Worm (Caenorhabditis elegans): ENCODE data around the gene F32D8.2.
A peak's percentile ranks its signal among the peaks of the same experiment; 100 is the strongest.

The F32D8.2 gene

ce11 chrV:10871457-10871861 is 12.1 kb upstream of the F32D8.2 start (continued):
- TF ChIP-seq skn-1 (tag; optimal IDR thresholded peaks at IDR 0.05) (peak; percentile 16), nhr-237 (tag; optimal IDR thresholded peaks at IDR 0.05) (no peak), nhr-23 (tag; optimal IDR thresholded peaks at IDR 0.05) (peak; percentile 33), ceh-28 (tag; optimal IDR thresholded peaks at IDR 0.05) (peak; percentile 60), pha-4 (tag; optimal IDR thresholded peaks at IDR 0.05) (peak; percentile 92), nhr-67 (tag; optimal IDR thresholded peaks at IDR 0.05) (no peak), elt-2 (tag; optimal IDR thresholded peaks at IDR 0.05) (peak; percentile 36), R02D3.7 (tag; optimal IDR thresholded peaks at IDR 0.05) (peak; percentile 39), tbx-2 (tag; optimal IDR thresholded peaks at IDR 0.05) (peak; percentile 67), ceh-16 (tag; optimal IDR thresholded peaks at IDR 0.05) (no peak), eor-1 (tag; optimal IDR thresholded peaks at IDR 0.05) (no peak), nfya-1 (tag; optimal IDR thresholded peaks at IDR 0.05; ENCODE audit: insufficient read depth) (peak; percentile 87), lin-39 (tag; optimal IDR thresholded peaks at IDR 0.05) (peak; percentile 65), daf-12 (tag; optimal IDR thresholded peaks at IDR 0.05) (no peak)

DNA sequence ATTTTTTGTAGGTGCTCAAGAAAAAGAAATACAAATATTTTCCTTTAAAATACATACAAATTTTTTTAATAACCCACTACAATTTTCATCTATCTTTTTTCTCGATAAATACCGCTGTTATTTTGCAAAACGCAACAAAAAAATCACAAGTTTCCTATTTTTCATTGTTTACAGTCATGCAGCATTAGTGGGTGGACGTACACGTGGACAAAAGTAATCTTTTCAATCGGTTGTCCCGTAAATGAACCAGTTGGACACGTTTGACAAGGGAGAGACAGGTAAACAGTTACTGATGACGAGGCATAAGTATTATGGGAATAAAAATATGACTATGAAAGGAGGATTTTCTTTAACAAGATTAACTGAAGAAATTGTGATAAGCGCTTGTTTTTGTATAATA is 10.4 kb upstream of the F32D8.2 start:
- TF ChIP-seq ceh-28 (tag; optimal IDR thresholded peaks at IDR 0.05) (no peak), unc-39 (tag; optimal IDR thresholded peaks at IDR 0.05) (no peak), elt-1 (tag; optimal IDR thresholded peaks at IDR 0.05) (no peak), nhr-12 (tag; optimal IDR thresholded peaks at IDR 0.05) (no peak), nhr-67 (tag; optimal IDR thresholded peaks at IDR 0.05) (no peak), daf-12 (tag; optimal IDR thresholded peaks at IDR 0.05) (no peak), ceh-9 (tag; optimal IDR thresholded peaks at IDR 0.05) (no peak), pqm-1 (tag; optimal IDR thresholded peaks at IDR 0.05) (no peak), fos-1 (tag; optimal IDR thresholded peaks at IDR 0.05) (no peak)

- peak; percentile 13 for TF ChIP-seq skn-1 (tag; optimal IDR thresholded peaks at IDR 0.05)
- TF ChIP-seq fkh-10 (GFP tag; optimal IDR thresholded peaks at IDR 0.05), result peak; percentile 90
- TF ChIP-seq nfya-1 (tag; optimal IDR thresholded peaks at IDR 0.05; ENCODE audit: insufficient read depth), result peak; percentile 2
- TF ChIP-seq ceh-9 (tag; optimal IDR thresholded peaks at IDR 0.05), result no peak
Observed at ce11 chrV:10874938-10875599, 8.5 kb upstream of the F32D8.2 start.

ce11 chrV:10876512-10876911 is 7.1 kb upstream of the F32D8.2 start:
- TF ChIP-seq R02D3.7 (tag; optimal IDR thresholded peaks at IDR 0.05) (no peak), ceh-16 (tag; optimal IDR thresholded peaks at IDR 0.05) (no peak), hmg-11 (tag; optimal IDR thresholded peaks at IDR 0.05) (no peak), elt-1 (tag; optimal IDR thresholded peaks at IDR 0.05) (no peak), ZK546.5 (tag; optimal IDR thresholded peaks at IDR 0.05) (no peak), jun-1 (tag; optimal IDR thresholded peaks at IDR 0.05) (no peak), sea-2 (GFP tag; optimal IDR thresholded peaks at IDR 0.05) (no peak), nhr-43 (tag; optimal IDR thresholded peaks at IDR 0.05; ENCODE audit: poor library complexity, severe bottlenecking) (no peak), mml-1 (tag; optimal IDR thresholded peaks at IDR 0.05) (no peak), nhr-77 (tag; optimal IDR thresholded peaks at IDR 0.05) (no peak), fos-1 (tag; optimal IDR thresholded peaks at IDR 0.05) (no peak)

- TF ChIP-seq lsy-12 (tag; optimal IDR thresholded peaks at IDR 0.05), result no peak
- TF ChIP-seq jun-1 (tag; optimal IDR thresholded peaks at IDR 0.05), result peak; percentile 36
- TF ChIP-seq ztf-11 (tag; optimal IDR thresholded peaks at IDR 0.05), result no peak
- TF ChIP-seq nhr-23 (tag; optimal IDR thresholded peaks at IDR 0.05), result no peak
- no peak for TF ChIP-seq skn-1 (tag; optimal IDR thresholded peaks at IDR 0.05)
- TF ChIP-seq nhr-28 (tag; optimal IDR thresholded peaks at IDR 0.05), result no peak
- TF ChIP-seq ceh-28 (tag; optimal IDR thresholded peaks at IDR 0.05), result peak; percentile 6
- no peak for TF ChIP-seq nhr-77 (tag; optimal IDR thresholded peaks at IDR 0.05)
- no peak for TF ChIP-seq sea-2 (GFP tag; optimal IDR thresholded peaks at IDR 0.05)
- TF ChIP-seq nhr-25 (tag; optimal IDR thresholded peaks at IDR 0.05), result peak; percentile 10
- TF ChIP-seq R02D3.7 (tag; optimal IDR thresholded peaks at IDR 0.05), result no peak
- no peak for TF ChIP-seq eor-1 (tag; optimal IDR thresholded peaks at IDR 0.05)
- no peak for TF ChIP-seq nhr-12 (tag; optimal IDR thresholded peaks at IDR 0.05)
- TF ChIP-seq ceh-82 (tag; optimal IDR thresholded peaks at IDR 0.05), result no peak
- peak; percentile 95 for TF ChIP-seq pqm-1 (tag; optimal IDR thresholded peaks at IDR 0.05)
- no peak for TF ChIP-seq nhr-43 (tag; optimal IDR thresholded peaks at IDR 0.05; ENCODE audit: poor library complexity, severe bottlenecking)
- TF ChIP-seq pha-4 (tag; optimal IDR thresholded peaks at IDR 0.05), result peak; percentile 51
- TF ChIP-seq elt-2 (tag; optimal IDR thresholded peaks at IDR 0.05), result peak; percentile 97
Observed at ce11 chrV:10877808-10878600, 5.6 kb upstream of the F32D8.2 start.
